Fruit fly (Drosophila melanogaster) whole organism, embryonic: ENCODE results near the gene neur.

Experiments
- Antp ChIP-seq: fragments of 200-800 bp; sonication (Bioruptor generic); optimal IDR thresholded peaks from 3 replicates; lab custom pipeline; 2016; ENCODE audit warnings: missing biosample characterization, missing genetic modification characterization
- Atf3 ChIP-seq: fragments of 200-800 bp; sonication (Bioruptor generic); optimal IDR thresholded peaks from 3 replicates; lab custom pipeline; 2016; ENCODE audit warnings: missing biosample characterization, missing genetic modification characterization
- BtbVII ChIP-seq: fragments of 200-800 bp; sonication (Bioruptor generic); optimal IDR thresholded peaks from 3 replicates; lab custom pipeline; 2017; ENCODE audit warnings: missing biosample characterization, mild to moderate bottlenecking, missing genetic modification characterization
- CG1233 ChIP-seq: fragments of 200-800 bp; sonication (Bioruptor generic); optimal IDR thresholded peaks from 4 replicates; lab custom pipeline; 2018; ENCODE audit warnings: missing biosample characterization, mild to moderate bottlenecking, missing genetic modification characterization
- CG12744 ChIP-seq: fragments of 200-800 bp; sonication (Bioruptor generic); optimal IDR thresholded peaks from 2 replicates; lab custom pipeline; 2016; ENCODE audit warnings: missing biosample characterization, missing genetic modification characterization
- CG15073 ChIP-seq: fragments of 200-800 bp; sonication (Bioruptor generic); optimal IDR thresholded peaks from 2 replicates; lab custom pipeline; 2016; ENCODE audit warnings: missing biosample characterization, missing genetic modification characterization
- CG15269 ChIP-seq: fragments of 200-800 bp; sonication (Bioruptor generic); optimal IDR thresholded peaks from 2 replicates; lab custom pipeline; 2018; ENCODE audit warnings: missing biosample characterization, mild to moderate bottlenecking, missing genetic modification characterization, moderate library complexity
- CG15479 ChIP-seq: fragments of 200-800 bp; sonication (Bioruptor generic); optimal IDR thresholded peaks from 3 replicates; lab custom pipeline; 2019; ENCODE audit warnings: missing biosample characterization, mild to moderate bottlenecking, missing genetic modification characterization, moderate library complexity
- CG15514 ChIP-seq: fragments of 200-800 bp; sonication (Bioruptor generic); optimal IDR thresholded peaks from 3 replicates; lab custom pipeline; 2017; ENCODE audit warnings: missing biosample characterization, missing genetic modification characterization, mild to moderate bottlenecking, moderate library complexity, missing genetic modification reagents
- CG15696 ChIP-seq: fragments of 200-800 bp; sonication (Bioruptor generic); optimal IDR thresholded peaks from 2 replicates; lab custom pipeline; 2019; ENCODE audit warnings: missing biosample characterization, mild to moderate bottlenecking, missing genetic modification characterization, moderate library complexity
- CG17802 ChIP-seq: fragments of 200-800 bp; sonication (Bioruptor generic); optimal IDR thresholded peaks from 2 replicates; lab custom pipeline; 2018; ENCODE audit warnings: missing biosample characterization, mild to moderate bottlenecking, missing genetic modification characterization, moderate library complexity
- CG18599 ChIP-seq: fragments of 200-800 bp; sonication (Bioruptor generic); optimal IDR thresholded peaks from 3 replicates; lab custom pipeline; 2017; ENCODE audit warnings: missing biosample characterization, missing genetic modification characterization, mild to moderate bottlenecking, moderate library complexity, missing genetic modification reagents
- CG2116 ChIP-seq: fragments of 200-800 bp; sonication (Bioruptor generic); optimal IDR thresholded peaks from 3 replicates; lab custom pipeline; 2018; ENCODE audit warnings: missing biosample characterization, mild to moderate bottlenecking, missing genetic modification characterization
- CG2889 ChIP-seq: fragments of 200-800 bp; sonication (Bioruptor generic); IDR thresholded peaks from 3 replicates; pipeline ENCODE4 v1.3.6; 2022; ENCODE audit warnings: missing biosample characterization, missing genetic modification characterization
- CG3065 ChIP-seq: fragments of 200-800 bp; sonication (Bioruptor generic); optimal IDR thresholded peaks from 2 replicates; lab custom pipeline; 2016; ENCODE audit warnings: missing biosample characterization, missing genetic modification characterization
- CG34376 ChIP-seq: fragments of 200-800 bp; sonication (Bioruptor generic); optimal IDR thresholded peaks from 2 replicates; lab custom pipeline; 2018; ENCODE audit warnings: missing biosample characterization, mild to moderate bottlenecking, missing genetic modification characterization
- CG3726 ChIP-seq: fragments of 200-800 bp; sonication (Bioruptor generic); IDR thresholded peaks from 3 replicates; pipeline ENCODE4, ENCODE4 v1.3.6; 2022; ENCODE audit warnings: missing biosample characterization, missing genetic modification characterization
- CG6272 ChIP-seq: fragments of 200-800 bp; sonication (Bioruptor generic); IDR thresholded peaks from 2 replicates; pipeline ENCODE4 v1.3.6; 2022; ENCODE audit warnings: missing biosample characterization, missing genetic modification characterization
- CG6689 ChIP-seq: fragments of 200-800 bp; sonication (Bioruptor generic); IDR thresholded peaks from 2 replicates; pipeline ENCODE4 v1.3.6; 2022; ENCODE audit warnings: missing biosample characterization, missing genetic modification characterization
- CG6791 ChIP-seq: fragments of 200-800 bp; sonication (Bioruptor generic); IDR thresholded peaks from 3 replicates; pipeline ENCODE4 v1.3.6; 2022; ENCODE audit warnings: missing biosample characterization, missing genetic modification characterization; ENCODE audit not compliant: partially characterized antibody
- CG8765 ChIP-seq: fragments of 200-800 bp; sonication (Bioruptor generic); IDR thresholded peaks from 2 replicates; pipeline ENCODE4 v1.3.6; 2022; ENCODE audit warnings: missing biosample characterization, missing genetic modification characterization
- CkIIα-i1 ChIP-seq: fragments of 200-800 bp; sonication (Bioruptor generic); IDR thresholded peaks from 2 replicates; pipeline ENCODE4 v1.3.6; 2022; ENCODE audit warnings: missing biosample characterization, missing genetic modification characterization
- CrebB ChIP-seq: fragments of 200-800 bp; sonication (Bioruptor generic); optimal IDR thresholded peaks from 3 replicates; lab custom pipeline; 2018; ENCODE audit warnings: missing biosample characterization, mild to moderate bottlenecking, missing genetic modification characterization
- Dll ChIP-seq: fragments of 200-800 bp; sonication (Bioruptor generic); IDR thresholded peaks from 4 replicates; pipeline ENCODE4 v1.3.6; 2022; ENCODE audit warnings: missing biosample characterization, missing genetic modification characterization; ENCODE audit not compliant: partially characterized antibody
- HLH54F ChIP-seq: fragments of 200-800 bp; sonication (Bioruptor generic); optimal IDR thresholded peaks from 3 replicates; lab custom pipeline; 2016; ENCODE audit warnings: missing biosample characterization, missing genetic modification characterization
- Max ChIP-seq: fragments of 200-800 bp; sonication (Bioruptor generic); optimal IDR thresholded peaks from 2 replicates; lab custom pipeline; 2016; ENCODE audit warnings: missing biosample characterization, mild to moderate bottlenecking, missing genetic modification characterization
- NK7.1 ChIP-seq: fragments of 200-800 bp; sonication (Bioruptor generic); optimal IDR thresholded peaks from 3 replicates; lab custom pipeline; 2016; ENCODE audit warnings: missing biosample characterization, missing genetic modification characterization
- Side ChIP-seq: fragments of 200-800 bp; sonication (Bioruptor generic); optimal IDR thresholded peaks from 2 replicates; lab custom pipeline; 2016; ENCODE audit warnings: missing biosample characterization, missing genetic modification characterization
- Sin3A ChIP-seq: fragments of >200 bp; optimal IDR thresholded peaks from 2 replicates; lab custom pipeline; 2018
- Usf ChIP-seq: fragments of 200-800 bp; sonication (Bioruptor generic); optimal IDR thresholded peaks from 2 replicates; lab custom pipeline; 2017; ENCODE audit warnings: missing genotype, missing biosample characterization, missing genetic modification characterization
- ash1 ChIP-seq: fragments of 200-800 bp; sonication (Bioruptor generic); optimal IDR thresholded peaks from 2 replicates; lab custom pipeline; 2018; ENCODE audit warnings: missing biosample characterization, mild to moderate bottlenecking, missing genetic modification characterization
- cg ChIP-seq: fragments of 200-800 bp; sonication (Bioruptor generic); optimal IDR thresholded peaks from 3 replicates; lab custom pipeline; 2019; ENCODE audit warnings: missing biosample characterization, mild to moderate bottlenecking, missing genetic modification characterization, moderate library complexity
- dati ChIP-seq: fragments of 200-800 bp; sonication (Bioruptor generic); IDR thresholded peaks from 2 replicates; pipeline ENCODE4 v1.3.6; 2022; ENCODE audit warnings: missing biosample characterization, missing genetic modification characterization
- disco-r ChIP-seq: fragments of 200-800 bp; sonication (Bioruptor generic); optimal IDR thresholded peaks from 2 replicates; lab custom pipeline; 2016; ENCODE audit warnings: missing biosample characterization, missing genetic modification characterization
- dmrt11E ChIP-seq: fragments of 200-800 bp; sonication (Bioruptor generic); optimal IDR thresholded peaks from 3 replicates; lab custom pipeline; 2018; ENCODE audit warnings: missing biosample characterization, mild to moderate bottlenecking, missing genetic modification characterization, moderate library complexity
- dpn ChIP-seq, 2 experiments: fragments of 200-800 bp; sonication (Bioruptor generic); optimal IDR thresholded peaks; 3 replicates each; lab custom pipeline; 2016; ENCODE audit warnings: missing biosample characterization in 2 of 2, missing genetic modification characterization in 2 of 2
- fd3F ChIP-seq: fragments of 200-800 bp; sonication (Bioruptor generic); optimal IDR thresholded peaks from 2 replicates; lab custom pipeline; 2018; ENCODE audit warnings: missing biosample characterization, mild to moderate bottlenecking, missing genetic modification characterization, moderate library complexity
- fd64A ChIP-seq: fragments of 200-800 bp; sonication (Bioruptor generic); optimal IDR thresholded peaks from 3 replicates; lab custom pipeline; 2018; ENCODE audit warnings: missing biosample characterization, mild to moderate bottlenecking, missing genetic modification characterization
- fd96Cb ChIP-seq: fragments of 200-800 bp; sonication (Bioruptor generic); optimal IDR thresholded peaks from 2 replicates; lab custom pipeline; 2018; ENCODE audit warnings: missing biosample characterization, mild to moderate bottlenecking, missing genetic modification characterization, moderate library complexity
- gcm2 ChIP-seq: fragments of 200-800 bp; sonication (Bioruptor generic); optimal IDR thresholded peaks from 2 replicates; lab custom pipeline; 2016; ENCODE audit warnings: missing biosample characterization, missing genetic modification characterization
- gsb ChIP-seq: fragments of 200-800 bp; sonication (Bioruptor generic); IDR thresholded peaks from 2 replicates; pipeline ENCODE4 v1.3.6; 2022; ENCODE audit warnings: missing biosample characterization, missing genetic modification characterization
- her ChIP-seq: fragments of 200-800 bp; sonication (Bioruptor generic); optimal IDR thresholded peaks from 2 replicates; lab custom pipeline; 2016; ENCODE audit warnings: missing biosample characterization, missing genetic modification characterization
- inv ChIP-seq: fragments of 200-800 bp; sonication (Bioruptor generic); IDR thresholded peaks from 2 replicates; pipeline ENCODE4 v1.3.6; 2022; ENCODE audit warnings: missing biosample characterization, missing genetic modification characterization; ENCODE audit not compliant: partially characterized antibody
- oc ChIP-seq: fragments of 200-800 bp; sonication (Bioruptor generic); optimal IDR thresholded peaks from 2 replicates; lab custom pipeline; 2018; ENCODE audit warnings: missing biosample characterization, mild to moderate bottlenecking, missing genetic modification characterization, moderate library complexity
- pita ChIP-seq: fragments of 200-800 bp; sonication (Bioruptor generic); optimal IDR thresholded peaks from 2 replicates; lab custom pipeline; 2017; ENCODE audit warnings: missing biosample characterization, mild to moderate bottlenecking, missing genetic modification characterization
- sc ChIP-seq, 3 experiments: fragments of >200 bp in 2 of 3; fragments of 200-800 bp in 1 of 3; sonication (Bioruptor generic) in 1 of 3; optimal IDR thresholded peaks; 2 replicates in 2 of 3; 3 replicates in 1 of 3; lab custom pipeline; 2017; ENCODE audit warnings: mild to moderate bottlenecking in 1 of 3, missing biosample characterization in 1 of 3, missing genetic modification characterization in 1 of 3, missing genetic modification reagents in 1 of 3
- sens ChIP-seq: fragments of 200-800 bp; sonication (Bioruptor generic); peaks from one replicate; lab custom pipeline; 2016; ENCODE audit warnings: missing biosample characterization, missing genetic modification characterization
- slbo ChIP-seq: fragments of 200-800 bp; sonication (Bioruptor generic); IDR thresholded peaks from 2 replicates; pipeline ENCODE4 v1.3.6; 2022; ENCODE audit warnings: missing biosample characterization, missing genetic modification characterization
- tin ChIP-seq: fragments of 200-800 bp; sonication (Bioruptor generic); optimal IDR thresholded peaks from 3 replicates; lab custom pipeline; 2016; ENCODE audit warnings: missing biosample characterization, missing genetic modification characterization

neur gene

DNA sequence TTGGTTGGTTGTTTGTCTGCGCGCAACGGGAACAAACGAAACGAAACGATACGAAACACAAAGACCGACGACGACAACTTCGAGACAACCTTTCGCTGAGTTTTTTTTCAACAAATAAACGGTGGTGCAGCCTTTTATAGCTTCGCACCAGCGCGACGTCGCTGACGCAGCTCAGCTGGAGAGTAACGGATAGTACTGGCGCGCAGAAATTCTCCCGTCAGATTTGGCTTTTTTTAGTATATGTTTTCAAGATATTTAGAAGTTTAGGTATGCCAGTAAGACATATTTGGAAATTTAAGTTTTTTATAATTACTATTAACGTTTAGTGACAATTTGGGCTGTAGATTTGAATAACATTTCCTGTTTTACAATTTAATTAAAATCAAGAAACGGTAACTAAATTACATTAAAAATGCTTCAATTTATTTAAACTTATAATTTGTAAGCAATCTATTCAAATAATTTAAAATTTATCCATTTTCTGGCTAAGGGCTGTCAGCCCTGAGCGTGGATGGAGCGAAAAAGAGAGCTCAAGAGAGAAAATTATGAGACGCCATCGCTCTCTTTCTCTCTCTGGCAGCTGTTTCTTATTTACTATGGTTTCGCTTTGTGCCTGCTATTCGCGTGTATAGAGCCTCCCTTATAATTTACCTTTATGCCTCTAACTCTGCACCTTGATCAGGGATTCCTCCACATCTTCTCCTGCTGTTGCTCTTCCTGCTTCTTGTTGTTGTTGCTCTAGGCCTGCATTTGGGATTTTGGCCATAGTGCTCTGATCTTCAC is 5.5 kb downstream of the neur start (continued):
- no peak for TF ChIP-seq Dll (GFP tag; lab: Robert Waterston, UW)
- no peak for TF ChIP-seq fd64A (GFP tag; lab: Kevin White, UChicago)
- TF ChIP-seq gsb (GFP tag; lab: Robert Waterston, UW) = no peak
- TF ChIP-seq Usf (GFP tag; lab: Kevin White, UChicago) = peak; percentile 62
- TF ChIP-seq Max (GFP tag; lab: Kevin White, UChicago) = peak; percentile 71
- no peak for TF ChIP-seq cg (GFP tag; lab: Kevin White, UChicago)
- peak; percentile 85 for TF ChIP-seq dmrt11E (tag; lab: Kevin White, UChicago)
- TF ChIP-seq CG15696 (tag; lab: Kevin White, UChicago) = peak; percentile 80
- TF ChIP-seq CG15269 (tag; lab: Kevin White, UChicago) = peak; percentile 89
- TF ChIP-seq Sin3A (lab: Kevin White, UChicago) = no peak
- peak; percentile 41 for TF ChIP-seq her (GFP tag; lab: Kevin White, UChicago)
- peak; percentile 56 for TF ChIP-seq CG3065 (GFP tag; lab: Kevin White, UChicago)
- peak; percentile 56 for TF ChIP-seq CG2116 (GFP tag; lab: Kevin White, UChicago)
- peak; percentile 42 to 73 for TF ChIP-seq dpn (GFP tag; optimal IDR thresholded peaks at IDR 0.05; lab: Kevin White, UChicago)
- TF ChIP-seq fd3F = peak; percentile 70
- TF ChIP-seq gcm2 (GFP tag; lab: Kevin White, UChicago) = peak; percentile 16
- TF ChIP-seq oc (tag; lab: Kevin White, UChicago) = peak; percentile 58
- 0 out of 2 replicates have a peak, but pooled peaks have one; percentile 30 for TF ChIP-seq dati (GFP tag; lab: Robert Waterston, UW)
- TF ChIP-seq tin (GFP tag; lab: Kevin White, UChicago) = peak; percentile 70
- TF ChIP-seq CG34376 = peak; percentile 84
- no peak for TF ChIP-seq NK7.1 (GFP tag; lab: Kevin White, UChicago)
- no peak for TF ChIP-seq Antp
- no peak for TF ChIP-seq sc (optimal IDR thresholded peaks at IDR 0.05; lab: Kevin White, UChicago)
- TF ChIP-seq sc (GFP tag; optimal IDR thresholded peaks at IDR 0.05; lab: Kevin White, UChicago) = peak; percentile 58
- TF ChIP-seq inv (GFP tag; lab: Robert Waterston, UW) = no peak
- peak; percentile 87 for TF ChIP-seq BtbVII (GFP tag; lab: Kevin White, UChicago)
- TF ChIP-seq CkIIα-i1 (GFP tag; lab: Robert Waterston, UW) = no peak
- peak; percentile 81 for TF ChIP-seq ash1
- no peak for TF ChIP-seq CG8765 (GFP tag; lab: Robert Waterston, UW)
- peak; percentile 81 for TF ChIP-seq CG15479 (GFP tag; lab: Kevin White, UChicago)
- TF ChIP-seq CG1233 (GFP tag; lab: Kevin White, UChicago) = peak; percentile 88
- peak; percentile 14 for TF ChIP-seq CG15073 (GFP tag; lab: Kevin White, UChicago)
- peak; percentile 66 for TF ChIP-seq fd96Cb (tag; lab: Kevin White, UChicago)
- TF ChIP-seq HLH54F (GFP tag; lab: Kevin White, UChicago) = peak; percentile 51
- TF ChIP-seq Atf3 (GFP tag; lab: Kevin White, UChicago) = no peak
- TF ChIP-seq CG3726 (GFP tag; lab: Robert Waterston, UW) = no peak
- TF ChIP-seq CG12744 (GFP tag; lab: Kevin White, UChicago) = peak; percentile 7
- peak; percentile 96 for TF ChIP-seq sens (GFP tag; lab: Kevin White, UChicago)
- TF ChIP-seq CG18599 (GFP tag; lab: Kevin White, UChicago) = peak; percentile 89
- TF ChIP-seq CG2889 (GFP tag; lab: Robert Waterston, UW) = no peak
- TF ChIP-seq pita (GFP tag; lab: Kevin White, UChicago) = no peak
- TF ChIP-seq CG6272 (GFP tag; lab: Robert Waterston, UW) = no peak
- TF ChIP-seq CG17802 (tag; lab: Kevin White, UChicago) = no peak
- TF ChIP-seq slbo (GFP tag; lab: Robert Waterston, UW) = peak; percentile 59; the same call in 1 of the 2 replicates
- peak; percentile 67 for TF ChIP-seq CG15514 (GFP tag; lab: Kevin White, UChicago)
- TF ChIP-seq CG6689 (GFP tag; lab: Robert Waterston, UW) = peak; percentile 72
- TF ChIP-seq CG6791 (GFP tag; lab: Robert Waterston, UW) = no peak
- peak; percentile 45 for TF ChIP-seq Side (GFP tag; lab: Kevin White, UChicago)
- TF ChIP-seq CrebB (tag; lab: Kevin White, UChicago) = peak; percentile 40
- peak; percentile 15 for TF ChIP-seq disco-r (GFP tag; lab: Kevin White, UChicago)
